Worm (Caenorhabditis elegans) whole organism, early embryonic: ENCODE results near the gene F58E6.11.

Source experiments
- B0310.2 ChIP-seq: sonication (generic microtip); optimal IDR thresholded peaks from 2 replicates; lab custom pipeline; 2016; ENCODE audit warnings: mild to moderate bottlenecking, missing genetic modification characterization, missing compliant biosample characterization
- F13C5.2 ChIP-seq: sonication (generic microtip); optimal IDR thresholded peaks from 2 replicates; lab custom pipeline; 2017; ENCODE audit warnings: mild to moderate bottlenecking, missing genetic modification characterization, inconsistent platforms, missing compliant biosample characterization
- aly-1 ChIP-seq: sonication (generic microtip); optimal IDR thresholded peaks from 2 replicates; lab custom pipeline; 2016; ENCODE audit warnings: missing genetic modification characterization, missing compliant biosample characterization
- ama-1 ChIP-seq: fragments of 150-350 bp; optimal IDR thresholded peaks from 2 replicates; lab custom pipeline; 2014
- ceh-13 ChIP-seq: fragments of 200-800 bp; sonication (Bioruptor generic); optimal IDR thresholded peaks from 2 replicates; lab custom pipeline; 2018; ENCODE audit warnings: mild to moderate bottlenecking, missing genetic modification characterization, missing compliant biosample characterization
- ceh-36 ChIP-seq: sonication (generic microtip); optimal IDR thresholded peaks from 2 replicates; lab custom pipeline; 2016; ENCODE audit warnings: missing genetic modification characterization, inconsistent platforms, missing compliant biosample characterization
- ets-7 ChIP-seq: sonication (generic microtip); optimal IDR thresholded peaks from 2 replicates; lab custom pipeline; 2016; ENCODE audit warnings: missing genotype, missing genetic modification characterization, missing compliant biosample characterization
- flt-1 ChIP-seq: fragments of 200-800 bp; sonication (Bioruptor generic); IDR thresholded peaks from 2 replicates; pipeline ENCODE4 v1.3.6; 2022; ENCODE audit warnings: missing genetic modification characterization, missing compliant biosample characterization
- hmbx-1 ChIP-seq: sonication (generic microtip); optimal IDR thresholded peaks from 2 replicates; lab custom pipeline; 2016; ENCODE audit warnings: mild to moderate bottlenecking, missing genetic modification characterization, missing compliant biosample characterization
- hmg-4 ChIP-seq: fragments of 200-800 bp; sonication (Bioruptor generic); optimal IDR thresholded peaks from 2 replicates; lab custom pipeline; 2018; ENCODE audit warnings: mild to moderate bottlenecking, missing genetic modification characterization, missing compliant biosample characterization
- hnd-1 ChIP-seq: sonication (generic microtip); optimal IDR thresholded peaks from 2 replicates; lab custom pipeline; 2016; ENCODE audit warnings: missing genetic modification characterization, missing compliant biosample characterization
- pes-1 ChIP-seq: fragments of 200-800 bp; sonication (Bioruptor generic); IDR thresholded peaks from 2 replicates; pipeline ENCODE4 v1.3.6; 2022; ENCODE audit warnings: missing genetic modification reagents, missing genetic modification characterization, missing compliant biosample characterization
- scrt-1 ChIP-seq: fragments of 200-800 bp; sonication (Bioruptor generic); IDR thresholded peaks from 2 replicates; pipeline ENCODE4 v1.3.6; 2022; ENCODE audit warnings: missing genetic modification characterization, missing compliant biosample characterization
- sea-1 ChIP-seq: fragments of 200-800 bp; sonication (Bioruptor generic); conservative IDR thresholded peaks from 2 replicates; pipeline ENCODE4 v1.3.6; 2022; ENCODE audit warnings: missing genetic modification characterization, missing compliant biosample characterization
- tbx-11 ChIP-seq: fragments of 200-800 bp; sonication (Bioruptor generic); IDR thresholded peaks from 2 replicates; pipeline ENCODE4 v1.3.6; 2022; ENCODE audit warnings: missing genetic modification characterization, missing compliant biosample characterization
- tbx-37 ChIP-seq: fragments of 200-800 bp; sonication (Bioruptor generic); conservative IDR thresholded peaks from 2 replicates; pipeline ENCODE4 v1.3.6; 2022; ENCODE audit warnings: missing genetic modification reagents, missing genetic modification characterization, missing compliant biosample characterization
- tra-4 ChIP-seq: sonication (generic microtip); optimal IDR thresholded peaks from 2 replicates; lab custom pipeline; 2017; ENCODE audit warnings: missing genetic modification characterization, missing compliant biosample characterization

The F58E6.11 gene

DNA sequence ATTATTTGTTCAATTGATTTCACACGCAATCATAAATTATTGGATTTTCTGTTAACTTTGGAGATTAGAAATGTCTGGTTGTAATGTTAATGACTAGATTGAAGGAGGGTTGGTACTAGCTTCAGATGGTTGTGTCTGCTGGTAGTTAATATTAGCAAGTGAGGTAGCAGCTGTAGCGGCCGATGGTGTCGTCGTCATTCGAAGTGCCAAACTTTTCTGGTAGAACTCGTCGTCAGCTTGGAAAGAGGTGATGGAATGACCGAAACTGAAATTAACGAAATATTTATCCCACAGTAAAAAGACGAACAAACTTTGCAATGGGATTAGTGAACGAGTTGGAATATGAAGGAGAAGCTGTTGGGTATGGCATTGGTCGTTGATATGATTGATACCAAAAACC is 6.8 kb upstream of the F58E6.11 start:
- no peak for TF ChIP-seq ceh-13 (GFP tag; lab: Kevin White, UChicago)
- no peak for TF ChIP-seq B0310.2 (tag; lab: Kevin White, UChicago)
- TF ChIP-seq ceh-36 (tag; lab: Kevin White, UChicago), result no peak
- no peak for TF ChIP-seq ama-1 (lab: Kevin White, UChicago)
- TF ChIP-seq pes-1, result no peak
- TF ChIP-seq tbx-11 (GFP tag; lab: Robert Waterston, UW), result no peak
- TF ChIP-seq sea-1, result no peak
- TF ChIP-seq scrt-1 (GFP tag; lab: Robert Waterston, UW), result no peak
- no peak for TF ChIP-seq tra-4 (tag; lab: Kevin White, UChicago)
- no peak for TF ChIP-seq F13C5.2
- no peak for TF ChIP-seq flt-1 (GFP tag; lab: Robert Waterston, UW)
- TF ChIP-seq aly-1 (tag; lab: Kevin White, UChicago), result no peak
- no peak for TF ChIP-seq ets-7
- TF ChIP-seq hmg-4 (GFP tag; lab: Kevin White, UChicago), result no peak
- no peak for TF ChIP-seq tbx-37 (GFP tag; lab: Robert Waterston, UW)

DNA sequence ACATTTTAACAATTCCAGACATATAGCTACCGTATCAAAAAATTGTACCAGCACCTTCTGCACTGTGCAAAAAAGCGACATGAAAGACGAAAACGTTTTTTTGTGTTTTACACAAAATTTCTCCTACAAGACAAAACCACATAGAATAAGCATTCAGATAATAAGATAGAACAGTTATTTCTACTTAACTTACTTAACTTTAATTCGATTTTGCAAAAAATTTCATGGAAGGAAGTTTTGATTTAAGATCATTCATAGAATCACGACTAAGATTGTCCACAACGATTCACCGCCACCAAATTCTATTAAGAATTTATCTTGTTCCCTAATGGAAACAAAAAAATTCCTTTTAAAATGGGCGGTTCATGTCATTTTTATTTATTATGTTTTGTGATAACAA is 6.0 kb upstream of the F58E6.11 start:
- TF ChIP-seq tbx-37 (GFP tag; lab: Robert Waterston, UW) (no peak), tbx-11 (GFP tag; lab: Robert Waterston, UW) (no peak), ets-7 (no peak), sea-1 (no peak), B0310.2 (tag; lab: Kevin White, UChicago) (no peak), ama-1 (lab: Kevin White, UChicago) (no peak), hmg-4 (GFP tag; lab: Kevin White, UChicago) (no peak)

DNA sequence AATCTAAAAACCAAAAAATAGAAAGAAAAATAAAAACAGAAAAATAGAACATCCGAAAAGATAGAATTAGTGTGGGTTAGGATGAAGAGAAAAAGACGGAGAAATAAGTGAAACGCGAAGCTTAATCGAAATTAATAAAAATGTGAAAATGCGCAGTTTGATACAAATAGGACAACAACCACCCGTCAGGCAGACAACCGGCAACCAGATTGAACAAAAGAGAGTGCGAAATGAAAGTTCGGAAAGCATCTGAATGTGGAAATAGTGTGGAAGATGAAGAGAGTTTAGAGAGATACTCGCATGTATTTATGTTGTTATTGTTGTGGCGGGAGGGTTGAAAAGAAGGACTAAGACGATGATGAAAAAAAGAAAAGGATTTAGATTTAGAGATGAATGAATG is 653 bp upstream of the F58E6.11 start:
- TF ChIP-seq ceh-13 (GFP tag; lab: Kevin White, UChicago) (no peak), scrt-1 (GFP tag; lab: Robert Waterston, UW) (no peak), flt-1 (GFP tag; lab: Robert Waterston, UW) (no peak), ama-1 (lab: Kevin White, UChicago) (no peak)

DNA sequence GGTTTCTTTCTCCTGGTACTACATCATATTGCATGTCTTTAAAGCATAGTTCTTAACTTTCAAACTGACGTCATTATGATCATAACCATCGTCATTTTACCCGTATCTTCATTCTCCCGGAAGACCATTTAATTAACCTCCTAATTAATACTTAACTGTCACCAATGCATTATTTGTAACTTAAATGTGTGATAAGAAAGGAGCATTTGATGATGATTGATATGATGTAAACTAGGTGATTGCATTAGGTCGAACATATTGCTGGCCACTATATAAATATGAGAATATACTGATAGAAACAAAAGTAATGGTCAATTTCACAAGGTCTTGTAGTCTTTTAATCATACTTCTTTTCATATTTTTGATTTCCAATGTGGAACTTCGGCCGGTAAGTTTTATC is 1.5 kb downstream of the F58E6.11 start, which contains the start of gene hrg-3:
hrg-3 (plus strand) TSS at position 227 of the 400 bp plus-strand sequence.
- TF ChIP-seq pes-1 (no peak), B0310.2 (tag; lab: Kevin White, UChicago) (no peak), ama-1 (lab: Kevin White, UChicago) (no peak), aly-1 (tag; lab: Kevin White, UChicago) (no peak), flt-1 (GFP tag; lab: Robert Waterston, UW) (no peak), hnd-1 (no peak), ets-7 (no peak), tbx-37 (GFP tag; lab: Robert Waterston, UW) (no peak), tra-4 (tag; lab: Kevin White, UChicago) (no peak), scrt-1 (GFP tag; lab: Robert Waterston, UW) (no peak), hmbx-1 (tag; lab: Kevin White, UChicago) (no peak), ceh-36 (tag; lab: Kevin White, UChicago) (no peak)

DNA sequence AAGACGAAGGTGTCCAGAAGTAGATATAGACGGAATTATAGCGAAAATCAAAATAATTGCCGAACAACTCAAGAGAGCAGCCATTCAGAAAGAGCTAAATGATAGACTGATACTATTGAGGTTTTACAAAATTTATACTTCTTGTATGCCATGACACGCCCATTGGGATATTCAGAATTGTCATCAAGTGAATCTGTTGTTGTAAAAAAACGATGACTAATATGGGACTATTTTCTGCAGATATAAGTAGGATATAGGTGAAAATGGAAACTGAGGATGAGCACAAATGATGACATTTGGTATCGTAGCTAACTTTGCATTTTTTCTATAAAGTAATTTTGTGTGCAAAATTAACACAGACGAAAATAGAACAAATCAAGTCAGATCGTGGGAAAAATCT is 2.1 kb downstream of the F58E6.11 start, which contains the start of gene F58E6.8:
F58E6.8 (minus strand) TSS at position 101 of the 400 bp plus-strand sequence.
- TF ChIP-seq aly-1 (tag; lab: Kevin White, UChicago), result no peak
- TF ChIP-seq tbx-11 (GFP tag; lab: Robert Waterston, UW), result no peak
- TF ChIP-seq B0310.2 (tag; lab: Kevin White, UChicago), result no peak
- TF ChIP-seq hmg-4 (GFP tag; lab: Kevin White, UChicago), result no peak
- TF ChIP-seq F13C5.2, result no peak
- TF ChIP-seq ama-1 (lab: Kevin White, UChicago), result no peak
- no peak for TF ChIP-seq flt-1 (GFP tag; lab: Robert Waterston, UW)
- TF ChIP-seq ceh-13 (GFP tag; lab: Kevin White, UChicago), result no peak
- TF ChIP-seq pes-1, result no peak
- no peak for TF ChIP-seq scrt-1 (GFP tag; lab: Robert Waterston, UW)
- TF ChIP-seq sea-1, result no peak
- TF ChIP-seq ets-7, result no peak
- no peak for TF ChIP-seq hmbx-1 (tag; lab: Kevin White, UChicago)
- TF ChIP-seq tra-4 (tag; lab: Kevin White, UChicago), result no peak
- TF ChIP-seq hnd-1, result no peak
- no peak for TF ChIP-seq ceh-36 (tag; lab: Kevin White, UChicago)
- TF ChIP-seq tbx-37 (GFP tag; lab: Robert Waterston, UW), result no peak

DNA sequence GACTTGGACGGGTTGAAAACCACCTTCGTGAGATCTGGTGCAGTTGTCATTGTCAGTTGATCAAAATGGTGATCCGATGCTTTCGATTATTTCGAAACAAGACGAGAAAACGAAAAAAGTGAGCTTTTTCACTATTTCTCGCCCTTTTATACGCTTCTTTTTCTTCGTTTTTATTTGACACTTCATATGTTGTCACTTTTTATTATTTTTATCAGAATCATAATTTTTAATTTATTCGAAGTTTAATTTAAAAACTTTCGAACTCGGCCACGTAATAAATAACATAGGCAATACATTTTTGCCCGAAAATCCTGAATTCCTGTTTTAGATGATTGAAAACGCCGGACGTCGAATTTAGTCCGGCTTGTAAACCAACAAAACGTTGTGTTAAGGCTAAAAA is 3.3 kb downstream of the F58E6.11 start, which contains the start of gene F58E6.5:
F58E6.5 (minus strand) TSS at position 101 of the 400 bp plus-strand sequence.
- TF ChIP-seq sea-1, result no peak
- no peak for TF ChIP-seq aly-1 (tag; lab: Kevin White, UChicago)
- TF ChIP-seq flt-1 (GFP tag; lab: Robert Waterston, UW), result no peak
- no peak for TF ChIP-seq hmbx-1 (tag; lab: Kevin White, UChicago)
- TF ChIP-seq ets-7, result no peak
- no peak for TF ChIP-seq hnd-1
- TF ChIP-seq ceh-13 (GFP tag; lab: Kevin White, UChicago), result no peak
- no peak for TF ChIP-seq scrt-1 (GFP tag; lab: Robert Waterston, UW)

DNA sequence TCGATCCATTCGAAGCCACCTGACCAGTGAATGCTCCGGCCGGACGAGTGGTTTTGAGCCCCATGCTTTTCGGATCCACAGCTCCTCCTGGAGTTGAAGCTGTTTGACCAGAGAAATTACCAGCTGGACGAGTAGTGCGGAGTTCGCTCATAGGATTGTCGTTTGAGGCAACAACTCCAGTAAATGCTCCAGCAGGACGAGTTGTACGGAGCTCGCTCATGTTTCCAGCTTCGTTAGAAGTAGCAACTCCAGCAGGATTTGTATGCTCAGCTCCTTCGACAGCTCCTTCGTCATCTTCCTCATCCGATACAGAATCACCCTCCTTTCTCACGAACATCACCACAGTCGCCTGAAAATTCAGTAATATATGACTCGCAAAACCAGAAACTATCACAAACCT is 4.2 kb downstream of the F58E6.11 start:
- no peak for TF ChIP-seq hmbx-1 (tag; lab: Kevin White, UChicago)

DNA sequence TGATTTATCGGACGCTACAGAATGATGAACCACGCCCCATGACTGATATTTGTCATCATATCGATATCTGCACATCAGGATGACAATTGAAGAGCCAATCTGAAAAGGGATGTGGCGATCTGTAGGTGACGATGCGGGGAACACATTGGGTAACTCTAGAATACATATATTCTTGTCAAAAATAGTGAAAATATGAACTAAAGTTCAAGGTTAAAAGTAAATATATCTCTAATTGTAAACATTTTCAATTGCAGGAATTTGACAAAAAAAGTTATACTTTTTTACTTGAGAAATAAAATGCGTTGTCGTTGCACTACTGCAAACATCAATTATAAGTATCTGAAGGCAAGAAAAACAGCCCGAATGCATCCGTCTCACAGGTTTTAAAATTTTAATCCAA is 4.9 kb downstream of the F58E6.11 start, which contains the start of gene F58E6.6:
F58E6.6 (minus strand) TSS at position 101 of the 400 bp plus-strand sequence.
- TF ChIP-seq ceh-36 (tag; lab: Kevin White, UChicago), result no peak
- no peak for TF ChIP-seq tbx-11 (GFP tag; lab: Robert Waterston, UW)
- no peak for TF ChIP-seq B0310.2 (tag; lab: Kevin White, UChicago)
- no peak for TF ChIP-seq hmbx-1 (tag; lab: Kevin White, UChicago)
- TF ChIP-seq sea-1, result no peak
- TF ChIP-seq scrt-1 (GFP tag; lab: Robert Waterston, UW), result no peak
- TF ChIP-seq tbx-37 (GFP tag; lab: Robert Waterston, UW), result no peak
- TF ChIP-seq ama-1 (lab: Kevin White, UChicago), result no peak
- no peak for TF ChIP-seq ceh-13 (GFP tag; lab: Kevin White, UChicago)
- no peak for TF ChIP-seq tra-4 (tag; lab: Kevin White, UChicago)
- TF ChIP-seq flt-1 (GFP tag; lab: Robert Waterston, UW), result no peak
- TF ChIP-seq hmg-4 (GFP tag; lab: Kevin White, UChicago), result no peak
- TF ChIP-seq pes-1, result no peak
- TF ChIP-seq aly-1 (tag; lab: Kevin White, UChicago), result no peak
- no peak for TF ChIP-seq ets-7
- TF ChIP-seq hnd-1, result no peak
- TF ChIP-seq F13C5.2, result no peak
